Fruit fly (Drosophila melanogaster) whole organism, embryonic: Measurements from ENCODE around the gene CG1143.

Experiments used
- Bgb ChIP-seq: fragments of 200-800 bp; sonication (Bioruptor generic); IDR thresholded peaks from 2 replicates; pipeline ENCODE4 v1.3.6; 2022; ENCODE audit warnings: missing biosample characterization, missing genetic modification characterization; ENCODE audit not compliant: partially characterized antibody
- BtbVII ChIP-seq: fragments of 200-800 bp; sonication (Bioruptor generic); optimal IDR thresholded peaks from 3 replicates; lab custom pipeline; 2017; ENCODE audit warnings: missing biosample characterization, mild to moderate bottlenecking, missing genetic modification characterization
- Bteb2 ChIP-seq: fragments of 200-800 bp; sonication (Bioruptor generic); optimal IDR thresholded peaks from 2 replicates; lab custom pipeline; 2016; ENCODE audit warnings: missing biosample characterization, missing genetic modification characterization
- CG10147 ChIP-seq: fragments of 200-800 bp; sonication (Bioruptor generic); optimal IDR thresholded peaks from 2 replicates; lab custom pipeline; 2019; ENCODE audit warnings: missing biosample characterization, mild to moderate bottlenecking, missing genetic modification characterization, moderate library complexity
- CG10274 ChIP-seq: fragments of 200-800 bp; sonication (Bioruptor generic); optimal IDR thresholded peaks from 3 replicates; lab custom pipeline; 2017; ENCODE audit warnings: missing biosample characterization, mild to moderate bottlenecking, missing genetic modification characterization
- CG10979 ChIP-seq: fragments of 200-800 bp; sonication (Bioruptor generic); optimal IDR thresholded peaks from 2 replicates; lab custom pipeline; 2018; ENCODE audit warnings: missing biosample characterization, mild to moderate bottlenecking, missing genetic modification characterization, moderate library complexity
- CG13624 ChIP-seq: fragments of 200-800 bp; sonication (Bioruptor generic); optimal IDR thresholded peaks from 2 replicates; lab custom pipeline; 2016; ENCODE audit warnings: missing biosample characterization, missing genetic modification characterization
- CG14050 ChIP-seq: fragments of 200-800 bp; sonication (Bioruptor generic); IDR thresholded peaks from 3 replicates; pipeline ENCODE4 v1.3.6; 2022; ENCODE audit warnings: missing biosample characterization, missing genetic modification characterization
- CG2712 ChIP-seq: fragments of 200-800 bp; optimal IDR thresholded peaks from 3 replicates; lab custom pipeline; 2019; ENCODE audit warnings: missing biosample characterization, mild to moderate bottlenecking, missing genetic modification characterization, moderate library complexity
- CG31224 ChIP-seq: fragments of 200-800 bp; sonication (Bioruptor generic); IDR thresholded peaks from 2 replicates; pipeline ENCODE4 v1.3.6; 2022; ENCODE audit warnings: missing biosample characterization, missing genetic modification characterization
- CG6813 ChIP-seq: fragments of 200-800 bp; sonication (Bioruptor generic); optimal IDR thresholded peaks from 2 replicates; lab custom pipeline; 2017; ENCODE audit warnings: missing biosample characterization, missing genetic modification characterization, mild to moderate bottlenecking, moderate library complexity, missing genetic modification reagents
- D ChIP-seq, 2 experiments: fragments of 200-800 bp in 1 of 2; fragments of >200 bp in 1 of 2; sonication (Bioruptor generic) in 1 of 2; optimal IDR thresholded peaks; 2 replicates in 1 of 2; 3 replicates in 1 of 2; lab custom pipeline; 2017; ENCODE audit warnings: mild to moderate bottlenecking in 1 of 2, missing biosample characterization in 1 of 2, missing genetic modification characterization in 1 of 2, missing genetic modification reagents in 1 of 2
- Dbx ChIP-seq: fragments of 200-800 bp; sonication (Bioruptor generic); IDR thresholded peaks from 3 replicates; pipeline ENCODE4 v1.3.6; 2022; ENCODE audit warnings: missing biosample characterization, missing genetic modification characterization
- Deaf1 ChIP-seq: fragments of 200-800 bp; optimal IDR thresholded peaks from 3 replicates; lab custom pipeline; 2019; ENCODE audit warnings: missing biosample characterization, mild to moderate bottlenecking, missing genetic modification characterization, moderate library complexity
- E2f1 ChIP-seq: fragments of 200-800 bp; sonication (Bioruptor generic); IDR thresholded peaks from 2 replicates; pipeline ENCODE4 v1.3.6; 2022; ENCODE audit warnings: missing biosample characterization, missing genetic modification characterization
- Ets65A ChIP-seq: fragments of 200-800 bp; sonication (Bioruptor generic); peaks from one replicate; lab custom pipeline; 2016; ENCODE audit warnings: missing biosample characterization, missing genetic modification characterization
- Gug ChIP-seq: fragments of 200-800 bp; sonication (Bioruptor generic); IDR thresholded peaks from 4 replicates; pipeline ENCODE4 v1.3.6; 2022; ENCODE audit warnings: missing biosample characterization, missing genetic modification characterization
- Hand ChIP-seq: fragments of 200-800 bp; sonication (Bioruptor generic); optimal IDR thresholded peaks from 2 replicates; lab custom pipeline; 2017; ENCODE audit warnings: mild to moderate bottlenecking, missing biosample characterization, missing genetic modification reagents, missing genetic modification characterization
- Mad ChIP-seq: fragments of 200-800 bp; sonication (Bioruptor generic); optimal IDR thresholded peaks from 2 replicates; lab custom pipeline; 2016; ENCODE audit warnings: missing biosample characterization, missing genetic modification characterization
- NFAT ChIP-seq: fragments of 200-800 bp; sonication (Bioruptor generic); IDR thresholded peaks from 2 replicates; pipeline ENCODE4 v1.3.6; 2022; ENCODE audit warnings: missing biosample characterization, missing genetic modification characterization
- Scr ChIP-seq: fragments of 200-800 bp; sonication (Bioruptor generic); IDR thresholded peaks from 2 replicates; pipeline ENCODE4 v1.3.6; 2022; ENCODE audit warnings: missing biosample characterization, missing genetic modification characterization; ENCODE audit not compliant: partially characterized antibody
- Sry-β ChIP-seq: fragments of 200-800 bp; sonication (Bioruptor generic); optimal IDR thresholded peaks from 2 replicates; lab custom pipeline; 2018; ENCODE audit warnings: missing biosample characterization, mild to moderate bottlenecking, missing genetic modification characterization, moderate library complexity
- Ssrp ChIP-seq: fragments of 200-800 bp; sonication (Bioruptor generic); optimal IDR thresholded peaks from 2 replicates; lab custom pipeline; 2018; ENCODE audit warnings: missing biosample characterization, mild to moderate bottlenecking, missing genetic modification characterization, moderate library complexity
- Tbp ChIP-seq: fragments of >200 bp; optimal IDR thresholded peaks from 2 replicates; lab custom pipeline; 2018; ENCODE audit warnings: missing biosample characterization, missing genetic modification characterization
- Vsx1 ChIP-seq: fragments of 200-800 bp; sonication (Bioruptor generic); optimal IDR thresholded peaks from 2 replicates; lab custom pipeline; 2017; ENCODE audit warnings: missing biosample characterization, mild to moderate bottlenecking, missing genetic modification characterization, missing genetic modification reagents
- Xbp1 ChIP-seq: fragments of 200-800 bp; sonication (Bioruptor generic); optimal IDR thresholded peaks from 3 replicates; lab custom pipeline; 2016; ENCODE audit warnings: missing biosample characterization, mild to moderate bottlenecking, missing genetic modification characterization
- amos ChIP-seq: fragments of 200-800 bp; sonication (Bioruptor generic); IDR thresholded peaks from 2 replicates; pipeline ENCODE4 v1.3.6; 2022; ENCODE audit warnings: missing biosample characterization, missing genetic modification characterization; ENCODE audit not compliant: partially characterized antibody
- ato ChIP-seq: fragments of 200-800 bp; sonication (Bioruptor generic); IDR thresholded peaks from 2 replicates; pipeline ENCODE4 v1.3.6; 2022; ENCODE audit warnings: missing biosample characterization, missing genetic modification characterization; ENCODE audit not compliant: partially characterized antibody
- bab2 ChIP-seq: fragments of 200-800 bp; sonication (Bioruptor generic); optimal IDR thresholded peaks from 2 replicates; lab custom pipeline; 2016; ENCODE audit warnings: missing biosample characterization, missing genetic modification characterization
- cas ChIP-seq: fragments of 200-800 bp; sonication (Bioruptor generic); IDR thresholded peaks from 2 replicates; pipeline ENCODE4 v1.3.6; 2022; ENCODE audit warnings: missing biosample characterization, missing genetic modification characterization
- corto ChIP-seq: fragments of 200-800 bp; sonication (Bioruptor generic); optimal IDR thresholded peaks from 2 replicates; lab custom pipeline; 2016; ENCODE audit warnings: missing biosample characterization, mild to moderate bottlenecking, missing genetic modification characterization, moderate library complexity
- cwo ChIP-seq: fragments of 200-800 bp; sonication (Bioruptor generic); optimal IDR thresholded peaks from 3 replicates; lab custom pipeline; 2017; ENCODE audit warnings: missing biosample characterization, missing genetic modification characterization, mild to moderate bottlenecking, moderate library complexity, missing genetic modification reagents
- da ChIP-seq: fragments of 200-800 bp; sonication (Bioruptor generic); optimal IDR thresholded peaks from 2 replicates; lab custom pipeline; 2016; ENCODE audit warnings: missing biosample characterization, missing genetic modification characterization
- gfzf ChIP-seq: fragments of 200-800 bp; sonication (Bioruptor generic); optimal IDR thresholded peaks from 2 replicates; lab custom pipeline; 2016; ENCODE audit warnings: missing biosample characterization, mild to moderate bottlenecking, missing genetic modification characterization, moderate library complexity
- jumu ChIP-seq: fragments of 200-800 bp; sonication (Bioruptor generic); optimal IDR thresholded peaks from 3 replicates; lab custom pipeline; 2016; ENCODE audit warnings: missing biosample characterization, missing genetic modification characterization
- kni ChIP-seq: fragments of 200-800 bp; sonication (Bioruptor generic); optimal IDR thresholded peaks from 3 replicates; lab custom pipeline; 2017; ENCODE audit warnings: mild to moderate bottlenecking, missing biosample characterization, missing genetic modification reagents, missing genetic modification characterization
- lbe ChIP-seq: fragments of 200-800 bp; sonication (Bioruptor generic); optimal IDR thresholded peaks from 2 replicates; lab custom pipeline; 2016; ENCODE audit warnings: missing biosample characterization, mild to moderate bottlenecking, missing genetic modification characterization
- lov ChIP-seq, 2 experiments: fragments of 200-800 bp in 1 of 2; fragments of >200 bp in 1 of 2; sonication (Bioruptor generic) in 1 of 2; IDR thresholded peaks in 1 of 2; optimal IDR thresholded peaks in 1 of 2; 2 replicates in 1 of 2; 3 replicates in 1 of 2; pipeline versions ENCODE4 v1.3.6 to Lab custom; 2017 to 2022; ENCODE audit warnings: missing biosample characterization in 1 of 2, missing genetic modification characterization in 1 of 2
- mam ChIP-seq: fragments of 200-800 bp; sonication (Bioruptor generic); optimal IDR thresholded peaks from 3 replicates; lab custom pipeline; 2016; ENCODE audit warnings: missing biosample characterization, missing genetic modification characterization
- nom ChIP-seq: fragments of 200-800 bp; sonication (Bioruptor generic); optimal IDR thresholded peaks from 2 replicates; lab custom pipeline; 2017; ENCODE audit warnings: missing biosample characterization, missing genetic modification characterization, mild to moderate bottlenecking, moderate library complexity, missing genetic modification reagents
- pfk ChIP-seq: fragments of 200-800 bp; sonication (Bioruptor generic); optimal IDR thresholded peaks from 2 replicates; lab custom pipeline; 2018; ENCODE audit warnings: missing biosample characterization, mild to moderate bottlenecking, missing genetic modification characterization, moderate library complexity
- pros ChIP-seq: fragments of 200-800 bp; sonication (Bioruptor generic); optimal IDR thresholded peaks from 3 replicates; lab custom pipeline; 2019; ENCODE audit warnings: missing biosample characterization, mild to moderate bottlenecking, missing genetic modification characterization, moderate library complexity
- pzg ChIP-seq: fragments of 200-800 bp; sonication (Bioruptor generic); optimal IDR thresholded peaks from 3 replicates; lab custom pipeline; 2018; ENCODE audit warnings: missing biosample characterization, mild to moderate bottlenecking, missing genetic modification characterization, moderate library complexity
- sens ChIP-seq: fragments of 200-800 bp; sonication (Bioruptor generic); peaks from one replicate; lab custom pipeline; 2016; ENCODE audit warnings: missing biosample characterization, missing genetic modification characterization
- sug ChIP-seq: fragments of 200-800 bp; optimal IDR thresholded peaks from 2 replicates; lab custom pipeline; 2019; ENCODE audit warnings: missing biosample characterization, mild to moderate bottlenecking, missing genetic modification characterization, moderate library complexity
- tgo ChIP-seq: fragments of 200-800 bp; sonication (Bioruptor generic); IDR thresholded peaks from 3 replicates; pipeline ENCODE4 v1.3.6; 2022; ENCODE audit warnings: missing biosample characterization, missing genetic modification characterization
- ttk ChIP-seq: fragments of 200-800 bp; sonication (Bioruptor generic); IDR thresholded peaks from 2 replicates; pipeline ENCODE4 v2.1.2; 2022; ENCODE audit warnings: missing biosample characterization, missing genetic modification characterization

Gene CG1143

DNA sequence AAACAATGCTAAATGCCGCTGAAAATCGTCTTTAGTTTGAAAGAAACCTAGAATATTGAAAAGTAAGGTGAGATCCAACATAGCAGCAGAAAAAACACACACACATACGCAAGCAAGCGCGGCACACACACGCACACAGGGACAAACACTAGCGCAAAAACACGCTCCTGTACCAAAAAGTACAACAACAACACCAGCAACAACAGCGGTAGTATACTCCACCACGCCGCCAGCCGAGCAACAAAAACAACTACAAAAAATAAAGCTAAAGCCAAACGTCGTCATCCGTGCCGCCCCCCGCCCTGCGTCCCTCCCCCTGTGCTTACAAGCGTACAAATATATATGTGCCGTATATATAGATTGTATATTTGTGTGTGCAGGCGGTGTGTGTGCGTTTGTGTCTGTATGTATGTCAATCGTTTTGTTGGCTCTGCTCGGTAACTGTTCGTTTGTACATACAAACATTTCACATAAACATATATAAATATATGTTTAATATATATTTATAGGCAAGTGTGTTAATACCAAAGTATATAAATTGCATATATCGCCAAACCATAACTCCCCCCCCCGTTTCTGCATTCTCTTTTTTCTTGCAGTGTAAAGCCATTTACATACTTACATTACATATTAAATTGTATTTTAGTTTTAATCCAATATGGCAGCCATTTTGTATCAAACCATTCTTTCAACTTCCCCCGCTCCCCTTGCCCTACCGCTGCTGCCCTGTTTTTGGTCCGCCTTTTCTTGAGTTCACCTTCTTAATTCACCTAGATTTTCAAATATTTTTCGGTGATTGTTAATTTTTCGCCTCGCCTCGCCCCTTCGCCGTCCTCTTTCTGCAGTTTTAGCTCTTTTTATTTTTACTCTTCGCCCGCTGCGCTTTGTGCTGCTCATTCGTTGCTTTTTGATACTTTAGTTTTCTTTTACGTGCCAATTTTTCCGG, 8.9 kb upstream of the CG1143 start (continued):
- TF ChIP-seq tgo (GFP tag; lab: Robert Waterston, UW) (0 out of 3 replicates have a peak, but pooled peaks have one; percentile 21), NFAT (GFP tag; lab: Robert Waterston, UW) (no peak), pros (GFP tag; lab: Kevin White, UChicago) (no peak), Bteb2 (GFP tag; lab: Kevin White, UChicago) (no peak), Gug (GFP tag; lab: Robert Waterston, UW) (0 out of 4 replicates have a peak, but pooled peaks have one; percentile 6), Ssrp (tag; lab: Kevin White, UChicago) (no peak), Xbp1 (GFP tag; lab: Kevin White, UChicago) (no peak), Scr (no peak), CG10274 (no peak), pzg (GFP tag; lab: Kevin White, UChicago) (no peak), Ets65A (GFP tag; lab: Kevin White, UChicago) (peak; percentile 53), cas (GFP tag; lab: Robert Waterston, UW) (no peak), ato (GFP tag; lab: Robert Waterston, UW) (no peak), bab2 (no peak), CG10147 (GFP tag; lab: Kevin White, UChicago) (no peak), Sry-β (GFP tag; lab: Kevin White, UChicago) (no peak), jumu (no peak), Deaf1 (peak; percentile 63), E2f1 (no peak; the same call in 1 of the 2 replicates), lov (optimal IDR thresholded peaks at IDR 0.05; lab: Kevin White, UChicago) (no peak), lov (GFP tag; IDR thresholded peaks at IDR 0.05; lab: Robert Waterston, UW) (no peak), kni (GFP tag; lab: Kevin White, UChicago) (no peak), pfk (GFP tag; lab: Kevin White, UChicago) (no peak), BtbVII (peak; percentile 16), Hand (GFP tag; lab: Kevin White, UChicago) (no peak), Bgb (GFP tag; lab: Robert Waterston, UW) (0 out of 2 replicates have a peak, but pooled peaks have one; percentile 21), CG10979 (tag; lab: Kevin White, UChicago) (peak; percentile 29), Dbx (GFP tag; lab: Robert Waterston, UW) (peak; percentile 18; the same call in 1 of the 3 replicates), CG14050 (GFP tag; lab: Robert Waterston, UW) (no peak), da (no peak), lbe (GFP tag; lab: Kevin White, UChicago) (peak; percentile 7), amos (GFP tag; lab: Robert Waterston, UW) (no peak), D (optimal IDR thresholded peaks at IDR 0.05; lab: Kevin White, UChicago) (no peak), D (GFP tag; optimal IDR thresholded peaks at IDR 0.05; lab: Kevin White, UChicago) (no peak), CG13624 (no peak), sug (no peak), corto (GFP tag; lab: Kevin White, UChicago) (no peak), CG31224 (GFP tag; lab: Robert Waterston, UW) (no peak), CG6813 (GFP tag; lab: Kevin White, UChicago) (no peak), gfzf (no peak), nom (GFP tag; lab: Kevin White, UChicago) (peak; percentile 6), Mad (GFP tag; lab: Kevin White, UChicago) (no peak), sens (GFP tag; lab: Kevin White, UChicago) (peak; percentile 45), mam (GFP tag; lab: Kevin White, UChicago) (no peak), Tbp (GFP tag; lab: Kevin White, UChicago) (no peak), ttk (GFP tag; lab: Robert Waterston, UW) (no peak), CG2712 (tag; lab: Kevin White, UChicago) (peak; percentile 29), Vsx1 (GFP tag; lab: Kevin White, UChicago) (no peak), cwo (GFP tag; lab: Kevin White, UChicago) (peak; percentile 9)
